Worm (Caenorhabditis elegans): ENCODE measurements around the gene H08M01.1.

H08M01.1 gene

DNA sequence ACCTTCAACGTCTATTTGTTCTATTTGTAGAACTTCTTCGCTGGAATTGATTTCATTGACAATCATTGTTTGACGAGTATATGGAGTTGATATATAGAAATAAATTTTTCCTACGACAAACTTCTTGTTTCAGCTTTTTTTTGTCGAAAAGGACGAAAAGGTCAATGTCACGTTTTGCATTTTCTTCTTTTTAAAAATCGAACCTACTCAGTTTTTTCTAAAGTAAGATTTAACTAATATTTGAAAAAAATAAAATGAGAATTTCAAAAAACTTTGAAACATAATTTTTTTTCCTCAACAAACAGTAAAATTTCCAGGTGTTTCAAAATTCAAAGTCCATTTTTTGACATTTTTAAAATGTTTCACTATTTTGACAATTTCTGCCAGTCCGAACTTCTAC is at the start of gene H08M01.1:
Gene H08M01.1, minus strand, starts transcription at position 101 of the 400 bp plus-strand sequence.
- TF ChIP-seq fkh-10 (GFP tag; optimal IDR thresholded peaks at IDR 0.05) (no peak), rnt-1 (tag; optimal IDR thresholded peaks at IDR 0.05) (no peak), skn-1 (tag; optimal IDR thresholded peaks at IDR 0.05) (no peak), pax-3 (tag; optimal IDR thresholded peaks at IDR 0.05) (no peak), nhr-237 (tag; optimal IDR thresholded peaks at IDR 0.05) (no peak), egl-27 (tag; optimal IDR thresholded peaks at IDR 0.05) (no peak), snpc-4 (tag; optimal IDR thresholded peaks at IDR 0.05) (no peak), nhr-77 (tag; optimal IDR thresholded peaks at IDR 0.05) (no peak), lin-15B (tag; optimal IDR thresholded peaks at IDR 0.05) (no peak), ets-5 (GFP tag; IDR thresholded peaks at IDR 0.05) (no peak), irx-1 (tag; optimal IDR thresholded peaks at IDR 0.05) (no peak), dsc-1 (tag; optimal IDR thresholded peaks at IDR 0.05) (no peak), unc-62 (GFP tag; optimal IDR thresholded peaks at IDR 0.05) (no peak), mab-9 (GFP tag; IDR thresholded peaks at IDR 0.05) (no peak), ztf-11 (tag; optimal IDR thresholded peaks at IDR 0.05) (no peak), zag-1 (tag; optimal IDR thresholded peaks at IDR 0.05) (no peak)

DNA sequence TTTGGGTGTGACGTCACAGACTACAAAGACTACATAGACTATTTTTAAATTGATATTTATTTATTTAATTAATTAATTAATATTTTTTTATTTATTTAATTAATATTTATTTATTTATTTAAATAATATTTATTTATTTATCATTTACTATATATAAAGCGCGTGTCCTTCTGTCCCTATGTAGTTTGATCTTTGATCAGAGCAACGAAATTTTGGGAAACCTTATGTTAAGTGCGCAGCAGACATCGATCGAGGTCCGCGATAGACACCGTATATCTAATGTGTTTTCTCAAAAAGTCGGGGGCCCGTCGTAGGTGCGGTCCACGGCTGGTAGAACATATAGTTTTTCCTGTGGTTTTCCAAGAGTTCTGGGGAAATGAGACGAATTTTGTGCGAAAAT is 48.7 kb upstream of the H08M01.1 start:
- peak; percentile 9 for TF ChIP-seq snpc-4 (tag; optimal IDR thresholded peaks at IDR 0.05)

ce11 chrIV:13883922-13884321 is 47.7 kb upstream of the H08M01.1 start:
- no peak for TF ChIP-seq elt-2 (tag; optimal IDR thresholded peaks at IDR 0.05)
- TF ChIP-seq blmp-1 (tag; optimal IDR thresholded peaks at IDR 0.05): peak; percentile 88

- TF ChIP-seq lsy-2 (tag; optimal IDR thresholded peaks at IDR 0.05) (peak in 1 of 2 experiments; percentile 36), fkh-4 (tag; optimal IDR thresholded peaks at IDR 0.05; ENCODE audit: borderline replicate concordance) (no peak), grh-1 (GFP tag; IDR thresholded peaks at IDR 0.05) (0 out of 2 replicates have a peak, but pooled peaks have one; percentile 9), unc-130 (tag; optimal IDR thresholded peaks at IDR 0.05) (no peak), ztf-11 (tag; optimal IDR thresholded peaks at IDR 0.05) (no peak), lin-35 (GFP tag; optimal IDR thresholded peaks at IDR 0.05) (no peak), nhr-85 (tag) (peak; percentile 62), pag-3 (tag; optimal IDR thresholded peaks at IDR 0.05; ENCODE audit: borderline replicate concordance, insufficient read depth) (no peak), nhr-71 (tag; optimal IDR thresholded peaks at IDR 0.05) (peak; percentile 16), zip-4 (GFP tag; optimal IDR thresholded peaks at IDR 0.05) (no peak), elt-2 (tag; optimal IDR thresholded peaks at IDR 0.05) (no peak), nhr-19 (GFP tag; conservative IDR thresholded peaks at IDR 0.05) (no peak), ceh-88 (GFP tag; IDR thresholded peaks at IDR 0.05) (no peak), swsn-7 (tag; optimal IDR thresholded peaks at IDR 0.05) (no peak), ceh-63 (GFP tag; optimal IDR thresholded peaks at IDR 0.05) (no peak), dsc-1 (tag; optimal IDR thresholded peaks at IDR 0.05) (no peak), C34B4.2 (tag; optimal IDR thresholded peaks at IDR 0.05) (no peak), ceh-8 (GFP tag; optimal IDR thresholded peaks at IDR 0.05) (no peak), ztf-4 (tag; optimal IDR thresholded peaks at IDR 0.05) (no peak), nhr-28 (tag; optimal IDR thresholded peaks at IDR 0.05) (no peak), jun-1 (tag; optimal IDR thresholded peaks at IDR 0.05) (no peak)
Measured at ce11 chrIV:13882573-13882972, 46.4 kb upstream of the H08M01.1 start, which contains the start of gene thoc-7. TSS of gene thoc-7 (plus strand) at chrIV:13882734.

Data from whole organism, L1 larva.